Fruit fly (Drosophila melanogaster): ENCODE results near the gene CG9231.

The CG9231 gene

DNA sequence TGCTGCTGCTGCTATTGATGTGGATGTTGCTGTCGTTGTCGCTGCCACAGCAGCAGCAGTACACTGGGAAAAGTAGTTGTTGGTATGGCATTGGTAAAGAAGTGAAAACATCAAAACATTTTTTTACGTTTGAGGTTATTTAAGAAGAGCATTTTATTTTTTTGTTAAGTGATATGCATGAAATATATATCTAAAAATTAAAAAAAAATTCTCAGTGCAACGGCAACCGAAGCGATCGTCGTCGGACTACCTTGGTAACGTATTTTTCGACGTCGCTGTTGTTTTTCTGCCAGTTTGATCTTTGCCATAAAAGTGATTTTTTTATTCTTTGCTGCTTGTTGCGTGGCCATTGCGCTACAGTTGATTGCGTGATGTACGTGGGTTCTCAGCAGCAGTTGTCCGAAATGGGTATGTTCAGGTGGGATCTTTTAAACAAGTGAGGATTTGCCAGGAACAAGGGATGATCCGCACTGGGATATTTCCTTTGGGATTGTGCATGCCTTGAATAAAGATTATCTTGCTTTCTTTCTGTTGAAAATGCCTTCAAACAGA lies 25.0 kb downstream of the CG9231 start (continued):
- TF ChIP-seq zen (tag; optimal IDR thresholded peaks at IDR 0.05) (peak; percentile 99), jumu (GFP tag; optimal IDR thresholded peaks at IDR 0.05) (peak; percentile 88), CG12744 (GFP tag; optimal IDR thresholded peaks at IDR 0.05) (peak; percentile 90), CG42726 (GFP tag; IDR thresholded peaks at IDR 0.05; ENCODE audit: partially characterized antibody) (no peak), Jarid2 (GFP tag; optimal IDR thresholded peaks at IDR 0.05) (peak; percentile 69), Neu2 (GFP tag; optimal IDR thresholded peaks at IDR 0.05; ENCODE audit: borderline replicate concordance) (peak; percentile 87)

DNA sequence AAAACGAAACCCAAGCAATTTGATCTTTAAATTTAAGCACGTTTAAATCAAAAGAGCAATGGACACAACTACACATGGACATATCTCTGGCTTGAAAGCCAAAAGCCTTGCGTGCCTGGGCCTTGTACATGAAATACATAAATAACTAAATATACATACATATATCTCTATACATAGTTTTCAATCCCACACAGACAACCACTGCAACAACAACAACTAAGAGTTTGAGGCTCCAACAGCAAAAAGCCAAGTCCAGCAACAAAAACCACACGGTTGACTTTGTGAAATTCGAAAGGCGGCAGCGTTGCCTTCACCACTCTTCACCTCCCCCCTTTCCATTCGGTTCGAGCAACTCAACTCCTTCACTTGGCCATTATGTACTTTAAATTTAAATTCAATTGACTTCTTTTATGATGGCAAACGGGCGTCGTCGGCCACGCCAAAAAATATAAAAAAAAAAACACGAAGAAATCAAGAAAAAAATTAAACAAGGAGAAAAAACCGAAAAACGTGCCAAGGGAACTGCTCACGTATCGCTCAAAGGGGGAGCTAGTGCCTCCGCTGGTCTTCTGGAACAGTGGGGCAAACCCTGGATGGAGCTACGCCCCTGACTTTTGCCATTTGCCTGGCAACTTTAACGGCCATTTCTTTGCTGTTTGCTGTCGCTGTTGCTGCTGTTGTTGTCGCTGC lies 25.7 kb downstream of the CG9231 start:
- TF ChIP-seq NfI (GFP tag; optimal IDR thresholded peaks at IDR 0.05) (no peak), CG4360 (GFP tag; IDR thresholded peaks at IDR 0.05) (peak; percentile 73), Kr (GFP tag; optimal IDR thresholded peaks at IDR 0.05) (no peak), cato (GFP tag; optimal IDR thresholded peaks at IDR 0.05; ENCODE audit: borderline replicate concordance) (no peak), CG12769 (tag; optimal IDR thresholded peaks at IDR 0.05) (no peak), CG3407 (GFP tag; optimal IDR thresholded peaks at IDR 0.05) (no peak), Dp (GFP tag; optimal IDR thresholded peaks at IDR 0.05) (no peak), CG30431 (GFP tag; optimal IDR thresholded peaks at IDR 0.05) (no peak), crol (GFP tag; IDR thresholded peaks at IDR 0.05) (peak; percentile 39), cg (GFP tag; optimal IDR thresholded peaks at IDR 0.05) (peak; percentile 43), Nf-YA (GFP tag; IDR thresholded peaks at IDR 0.05) (no peak), ato (GFP tag; IDR thresholded peaks at IDR 0.05; ENCODE audit: partially characterized antibody) (no peak)

DNA sequence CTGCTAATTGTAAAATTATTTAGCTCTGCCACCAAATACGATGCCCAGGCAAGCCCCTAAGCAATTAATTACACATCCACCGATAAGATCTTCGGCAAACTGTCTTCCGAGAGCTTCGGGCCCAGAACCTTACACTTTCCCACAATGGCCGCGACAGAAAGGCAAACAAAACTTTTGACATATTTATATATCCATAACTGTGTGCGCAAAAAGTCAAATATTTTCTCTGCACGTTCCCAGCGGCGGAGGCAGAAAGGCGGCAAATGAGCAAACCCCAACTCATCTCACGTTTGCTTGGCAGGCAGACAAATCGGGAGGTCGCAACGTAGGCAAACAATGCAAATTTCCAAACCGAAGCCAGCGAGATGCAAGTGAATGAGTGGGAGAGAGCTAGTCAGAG lies 26.6 kb downstream of the CG9231 start:
- TF ChIP-seq Ets65A (GFP tag) (peak; percentile 33), Med (GFP tag) (peak; percentile 53), br (optimal IDR thresholded peaks at IDR 0.05) (no peak), zf30C (GFP tag; optimal IDR thresholded peaks at IDR 0.05) (no peak), da (GFP tag; optimal IDR thresholded peaks at IDR 0.05) (no peak), MTF-1 (GFP tag; optimal IDR thresholded peaks at IDR 0.05; ENCODE audit: borderline replicate concordance) (peak; percentile 5), CG15479 (GFP tag; optimal IDR thresholded peaks at IDR 0.05) (peak; percentile 55), ken (GFP tag; IDR thresholded peaks at IDR 0.05) (0 out of 3 replicates have a peak, but pooled peaks have one; percentile 13), tll (GFP tag; optimal IDR thresholded peaks at IDR 0.05) (peak in 1 of 2 experiments; percentile 56), CG2202 (tag; optimal IDR thresholded peaks at IDR 0.05) (no peak), CG31388 (GFP tag; optimal IDR thresholded peaks at IDR 0.05) (no peak), shn (GFP tag; optimal IDR thresholded peaks at IDR 0.05) (no peak), Ada2b (GFP tag; IDR thresholded peaks at IDR 0.05) (0 out of 2 replicates have a peak, but pooled peaks have one; percentile 4), CG17568 (GFP tag; optimal IDR thresholded peaks at IDR 0.05) (no peak), Blimp-1 (GFP tag; optimal IDR thresholded peaks at IDR 0.05) (peak; percentile 1)

DNA sequence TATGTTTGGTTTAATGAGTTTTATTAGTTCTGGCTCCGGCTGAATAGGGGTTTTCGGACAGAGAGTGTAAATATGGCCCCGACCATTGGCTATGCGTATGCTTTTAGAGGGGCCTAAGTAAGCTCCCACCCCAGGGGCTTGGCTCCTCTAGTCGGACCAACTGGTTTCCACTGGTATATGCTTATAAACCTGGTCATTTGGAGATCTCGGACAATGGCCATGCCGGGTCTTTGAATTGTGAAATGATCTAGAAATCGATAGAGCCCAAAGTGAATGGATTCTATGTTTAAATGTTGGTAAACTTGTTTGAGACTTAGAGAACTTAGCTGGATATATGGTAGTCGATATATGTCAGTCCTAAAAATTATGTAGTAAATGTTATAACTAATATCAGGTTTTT lies 27.1 kb downstream of the CG9231 start:
- TF ChIP-seq gem (tag; optimal IDR thresholded peaks at IDR 0.05): peak; percentile 1
- TF ChIP-seq CG12769 (tag; optimal IDR thresholded peaks at IDR 0.05): peak; percentile 49
- 0 out of 3 replicates have a peak, but pooled peaks have one; percentile 33 for TF ChIP-seq CG6791 (GFP tag; IDR thresholded peaks at IDR 0.05; ENCODE audit: partially characterized antibody)
- TF ChIP-seq bbx (GFP tag; IDR thresholded peaks at IDR 0.05; ENCODE audit: partially characterized antibody): 0 out of 2 replicates have a peak, but pooled peaks have one; percentile 2
- TF ChIP-seq Antp (GFP tag; optimal IDR thresholded peaks at IDR 0.05): no peak
- no peak for TF ChIP-seq Ssrp (tag; optimal IDR thresholded peaks at IDR 0.05)
- peak; percentile 39 for TF ChIP-seq oc (tag; optimal IDR thresholded peaks at IDR 0.05)
- TF ChIP-seq CG13894 (tag; optimal IDR thresholded peaks at IDR 0.05): peak; percentile 91

All from whole organism, embryonic.